Worm (Caenorhabditis elegans) whole organism, late embryonic: ENCODE measurements around the gene Y47D3A.34.

Experiments used
- T23F11.4 ChIP-seq: fragments of 200-800 bp; sonication (Bioruptor generic); optimal IDR thresholded peaks from 2 replicates; lab custom pipeline; 2018; ENCODE audit warnings: mild to moderate bottlenecking, missing genetic modification characterization, missing compliant biosample characterization
- rnt-1 ChIP-seq: sonication (generic microtip); optimal IDR thresholded peaks from 2 replicates; lab custom pipeline; 2016; ENCODE audit warnings: missing genetic modification characterization, missing compliant biosample characterization

DNA sequence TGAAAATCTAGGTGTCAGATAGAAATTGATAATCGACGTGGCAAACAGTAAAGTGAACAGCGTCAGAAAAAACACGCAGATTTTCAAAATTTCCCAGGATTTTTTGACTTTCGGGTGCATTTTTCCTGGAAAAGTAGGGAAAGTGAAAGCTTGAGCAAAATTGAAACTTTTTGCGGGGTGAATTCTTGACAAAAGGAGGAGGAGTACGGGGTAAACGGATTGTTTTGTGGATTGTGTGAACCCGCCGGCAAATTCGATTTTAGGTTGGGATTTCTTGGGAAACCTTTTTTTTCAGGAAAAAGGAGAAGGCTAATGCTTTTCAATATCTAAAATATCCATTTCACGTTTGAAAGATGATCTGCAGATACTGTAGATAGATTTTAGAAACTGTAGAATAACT lies at the start of gene Y47D3A.34:
- TF ChIP-seq T23F11.4 (no peak), rnt-1 (tag; lab: Kevin White, UChicago) (no peak)
